Worm (Caenorhabditis elegans) whole organism, L4/young adult: ENCODE data around the gene rps-8.

ENCODE experiments used
- W03F9.2 ChIP-seq: fragments of 150-350 bp; optimal IDR thresholded peaks from 2 replicates; lab custom pipeline; 2014; ENCODE audit warnings: missing biosample characterization, missing genetic modification characterization
- dao-5 ChIP-seq: sonication (generic microtip); optimal IDR thresholded peaks from 2 replicates; lab custom pipeline; 2016; ENCODE audit warnings: missing genotype, missing genetic modification characterization, moderate library complexity, missing compliant biosample characterization
- him-1 ChIP-seq: sonication (generic microtip); optimal IDR thresholded peaks from 2 replicates; lab custom pipeline; 2016; ENCODE audit warnings: missing genotype, missing genetic modification reagents, missing genetic modification characterization, missing compliant biosample characterization

- TF ChIP-seq W03F9.2 (tag; lab: Kevin White, UChicago): no peak
- TF ChIP-seq him-1: no peak
- TF ChIP-seq dao-5 (tag; lab: Kevin White, UChicago): no peak
Observed at ce11 chrIV:7274969-7275548, 38.6 kb downstream of the rps-8 start.
